Fruit fly (Drosophila melanogaster): ENCODE results near the gene spri.

spri gene

DNA sequence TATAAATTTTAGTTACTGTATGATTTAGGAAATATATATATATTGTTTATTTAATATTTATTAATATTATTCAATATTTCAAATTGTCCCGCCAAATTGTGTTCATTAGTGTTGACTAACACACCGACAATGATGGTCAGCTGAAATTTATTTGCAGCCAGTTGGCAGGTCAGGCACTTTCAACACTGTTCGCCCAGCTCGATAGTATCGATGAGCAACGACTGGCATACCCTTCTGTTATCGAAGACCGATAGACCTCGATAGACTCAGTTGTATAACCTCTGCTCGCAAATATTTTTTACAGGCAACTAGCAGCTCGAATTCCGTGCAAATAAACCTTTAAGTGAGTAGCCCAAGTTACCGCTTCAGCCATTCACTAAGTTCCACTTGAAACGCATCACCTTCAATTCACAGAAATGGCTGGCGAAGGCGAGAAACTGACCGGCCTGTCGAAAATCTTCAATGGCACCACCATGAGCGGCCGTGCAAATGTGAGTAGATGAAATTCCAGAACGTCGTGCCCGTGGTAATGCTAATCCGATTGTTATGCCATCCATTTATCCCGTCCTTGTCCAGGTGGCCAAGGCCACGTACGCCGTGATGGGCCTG lies 124.6 kb downstream of the spri start, which contains the start of gene Neb-cGP (continued):
- peak; percentile 1 for TF ChIP-seq psq (GFP tag; optimal IDR thresholded peaks at IDR 0.05)
- 0 out of 2 replicates have a peak, but pooled peaks have one; percentile 7 for TF ChIP-seq CG14441 (GFP tag; IDR thresholded peaks at IDR 0.05)
- TF ChIP-seq CG10462 (GFP tag; optimal IDR thresholded peaks at IDR 0.05): peak; percentile 7
- peak; percentile 55 for TF ChIP-seq CG9797 (GFP tag; optimal IDR thresholded peaks at IDR 0.05)
- peak; percentile 86 for TF ChIP-seq sens (GFP tag)
- no peak for TF ChIP-seq TFAM (GFP tag; optimal IDR thresholded peaks at IDR 0.05)
- TF ChIP-seq dan (GFP tag; IDR thresholded peaks at IDR 0.05): no peak
- TF ChIP-seq danr (GFP tag; IDR thresholded peaks at IDR 0.05): no peak
- peak; percentile 91; the same call in 2 of the 4 replicates for TF ChIP-seq chinmo (GFP tag; IDR thresholded peaks at IDR 0.05; ENCODE audit: partially characterized antibody)
- TF ChIP-seq ken (GFP tag; IDR thresholded peaks at IDR 0.05): peak; percentile 68; the same call in 2 of the 3 replicates
- peak; percentile 88 for TF ChIP-seq CG1603 (tag; optimal IDR thresholded peaks at IDR 0.05)
- TF ChIP-seq CG4707 (GFP tag; optimal IDR thresholded peaks at IDR 0.05): no peak
- TF ChIP-seq CG14667 (GFP tag; IDR thresholded peaks at IDR 0.05): 0 out of 2 replicates have a peak, but pooled peaks have one; percentile 19
- no peak for TF ChIP-seq CG6272 (GFP tag; IDR thresholded peaks at IDR 0.05)
- TF ChIP-seq CG13296 (GFP tag; optimal IDR thresholded peaks at IDR 0.05): peak; percentile 46
- no peak for TF ChIP-seq lola (GFP tag; optimal IDR thresholded peaks at IDR 0.05)
- no peak for TF ChIP-seq gcm (GFP tag; optimal IDR thresholded peaks at IDR 0.05)
- peak; percentile 94 for TF ChIP-seq HLH4C (GFP tag; IDR thresholded peaks at IDR 0.05; ENCODE audit: partially characterized antibody)
- peak; percentile 47; the same call in 2 of the 3 replicates for TF ChIP-seq CG34422 (GFP tag; IDR thresholded peaks at IDR 0.05)
- no peak for TF ChIP-seq Nf-YB (GFP tag; optimal IDR thresholded peaks at IDR 0.05)
- TF ChIP-seq ind (GFP tag; optimal IDR thresholded peaks at IDR 0.05): peak; percentile 66
- TF ChIP-seq CG33213 (GFP tag; optimal IDR thresholded peaks at IDR 0.05): peak; percentile 66
- TF ChIP-seq tna (GFP tag; IDR thresholded peaks at IDR 0.05; ENCODE audit: partially characterized antibody): peak; percentile 94
- TF ChIP-seq NC2β (GFP tag; optimal IDR thresholded peaks at IDR 0.05): peak; percentile 61
- TF ChIP-seq tll (GFP tag; optimal IDR thresholded peaks at IDR 0.05): no peak
- no peak for TF ChIP-seq crol (GFP tag; IDR thresholded peaks at IDR 0.05)
- peak; percentile 36 for TF ChIP-seq gfzf (GFP tag; optimal IDR thresholded peaks at IDR 0.05)
- TF ChIP-seq ranshi (GFP tag; IDR thresholded peaks at IDR 0.05): peak; percentile 44; the same call in 1 of the 2 replicates
- no peak for TF ChIP-seq Elba2 (GFP tag; optimal IDR thresholded peaks at IDR 0.05)
- peak; percentile 75 for TF ChIP-seq caup (GFP tag; optimal IDR thresholded peaks at IDR 0.05; ENCODE audit: severe bottlenecking)
- peak; percentile 59; the same call in 2 of the 4 replicates for TF ChIP-seq Gug (GFP tag; IDR thresholded peaks at IDR 0.05)
- peak; percentile 41 for TF ChIP-seq ems (GFP tag; optimal IDR thresholded peaks at IDR 0.05)
- TF ChIP-seq hb (GFP tag; IDR thresholded peaks at IDR 0.05; ENCODE audit: partially characterized antibody): peak; percentile 90
- TF ChIP-seq tgo (GFP tag; IDR thresholded peaks at IDR 0.05): 0 out of 3 replicates have a peak, but pooled peaks have one; percentile 26
- TF ChIP-seq CG8944 (GFP tag; optimal IDR thresholded peaks at IDR 0.05): peak; percentile 57
- TF ChIP-seq CG3995 (GFP tag; optimal IDR thresholded peaks at IDR 0.05): no peak
- TF ChIP-seq gcm2 (GFP tag; optimal IDR thresholded peaks at IDR 0.05): no peak
- TF ChIP-seq Meics (GFP tag; optimal IDR thresholded peaks at IDR 0.05): peak; percentile 43
- no peak for TF ChIP-seq Hand (GFP tag; optimal IDR thresholded peaks at IDR 0.05)
- TF ChIP-seq CG31365 (tag; optimal IDR thresholded peaks at IDR 0.05): no peak
- peak; percentile 31 to 40 for TF ChIP-seq chif (GFP tag; optimal IDR thresholded peaks at IDR 0.05)
- peak; percentile 60 for TF ChIP-seq CG12155 (GFP tag; optimal IDR thresholded peaks at IDR 0.05)
- TF ChIP-seq trem (tag; optimal IDR thresholded peaks at IDR 0.05): peak; percentile 100
- peak; percentile 43 for TF ChIP-seq pum (GFP tag; optimal IDR thresholded peaks at IDR 0.05)
- no peak for TF ChIP-seq Abd-B (GFP tag; optimal IDR thresholded peaks at IDR 0.05)
- TF ChIP-seq Adf1 (GFP tag; IDR thresholded peaks at IDR 0.05): peak; percentile 42; the same call in 1 of the 2 replicates
- TF ChIP-seq CG4360 (GFP tag; IDR thresholded peaks at IDR 0.05): no peak
- TF ChIP-seq gt (GFP tag; IDR thresholded peaks at IDR 0.05): no peak
- TF ChIP-seq CG3281 (GFP tag; optimal IDR thresholded peaks at IDR 0.05): peak; percentile 41

Measured in whole organism, embryonic.